Fruit fly (Drosophila melanogaster): ENCODE data around the gene CG7857.

DNA sequence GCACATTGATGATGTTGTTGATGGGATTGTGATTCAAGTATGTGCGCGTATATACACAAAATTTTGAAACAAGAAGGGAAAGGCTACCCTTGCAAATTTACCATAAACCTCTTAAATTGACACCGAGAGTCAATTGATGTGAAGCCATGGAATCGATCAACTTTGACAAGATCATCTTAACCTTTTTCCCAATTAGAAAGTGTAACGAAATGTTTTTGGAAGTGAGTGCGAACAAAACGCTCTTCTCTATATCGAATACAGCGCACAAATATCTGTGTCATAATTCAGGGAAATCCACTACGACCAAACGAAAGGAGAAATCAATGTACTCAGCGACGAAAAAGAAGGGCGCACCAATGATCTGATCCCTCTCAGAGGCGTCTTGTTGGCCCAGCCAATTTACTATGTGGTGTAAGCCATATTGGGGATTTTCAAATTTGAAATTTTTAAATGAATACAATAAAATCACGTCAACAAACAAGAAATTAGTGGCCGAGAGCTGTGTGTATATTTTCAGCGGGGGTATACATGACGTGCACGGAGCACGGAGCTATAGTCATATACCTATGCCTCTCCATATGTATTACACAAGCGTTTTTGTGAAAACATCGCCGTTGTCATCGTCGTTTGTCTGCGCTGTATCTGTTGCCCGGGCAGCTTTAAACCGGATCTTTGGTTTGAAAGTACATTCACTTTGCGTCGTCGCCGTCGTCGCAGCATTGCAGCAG lies 28.9 kb upstream of the CG7857 start:
- TF ChIP-seq bab2 (GFP tag; optimal IDR thresholded peaks at IDR 0.05) (peak; percentile 33), lola (GFP tag; optimal IDR thresholded peaks at IDR 0.05) (no peak), CG8478 (optimal IDR thresholded peaks at IDR 0.05) (no peak), Hmr (GFP tag; optimal IDR thresholded peaks at IDR 0.05) (no peak), pan (optimal IDR thresholded peaks at IDR 0.05) (no peak), pan (GFP tag; optimal IDR thresholded peaks at IDR 0.05 in 1 of 2, IDR thresholded peaks at IDR 0.05 in 1 of 2) (peak in 1 of 2 experiments; percentile 22), Stat92E (GFP tag; optimal IDR thresholded peaks at IDR 0.05) (no peak), Fer1 (GFP tag; optimal IDR thresholded peaks at IDR 0.05) (peak; percentile 23), CG2712 (tag; optimal IDR thresholded peaks at IDR 0.05) (peak; percentile 63)
